Worm (Caenorhabditis elegans) whole organism, L4/young adult: ENCODE data around the gene R11E3.2.

ENCODE experiments used
- W03F9.2 ChIP-seq: fragments of 150-350 bp; optimal IDR thresholded peaks from 2 replicates; lab custom pipeline; 2014; ENCODE audit warnings: missing biosample characterization, missing genetic modification characterization
- dao-5 ChIP-seq: sonication (generic microtip); optimal IDR thresholded peaks from 2 replicates; lab custom pipeline; 2016; ENCODE audit warnings: missing genotype, missing genetic modification characterization, moderate library complexity, missing compliant biosample characterization
- him-1 ChIP-seq: sonication (generic microtip); optimal IDR thresholded peaks from 2 replicates; lab custom pipeline; 2016; ENCODE audit warnings: missing genotype, missing genetic modification reagents, missing genetic modification characterization, missing compliant biosample characterization

Gene R11E3.2

DNA sequence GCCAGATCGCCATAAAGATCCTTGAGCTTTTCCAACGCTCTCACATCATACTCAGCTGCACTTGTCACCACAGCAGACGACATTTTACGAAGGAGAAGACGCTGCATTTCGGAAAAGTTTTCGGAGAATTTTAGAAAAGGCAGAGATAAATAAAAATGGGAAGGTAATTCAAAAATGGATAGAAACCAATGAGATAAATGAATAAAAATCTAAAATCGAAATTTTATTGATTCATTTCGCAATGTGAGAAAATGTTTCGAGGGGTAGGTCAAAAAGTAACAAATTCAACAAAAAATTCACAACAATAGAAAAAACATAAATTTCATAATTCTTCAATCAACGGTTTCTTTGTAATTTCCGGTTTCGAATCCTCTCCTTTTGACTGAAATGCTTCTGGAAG, 34.6 kb downstream of the R11E3.2 start, which contains the start of gene dpf-5:
Gene dpf-5, minus strand, starts transcription at position 101 of the 400 bp plus-strand sequence.
- no peak for TF ChIP-seq W03F9.2 (tag; lab: Kevin White, UChicago)
- no peak for TF ChIP-seq him-1 (tag; lab: Kevin White, UChicago)
- no peak for TF ChIP-seq dao-5

DNA sequence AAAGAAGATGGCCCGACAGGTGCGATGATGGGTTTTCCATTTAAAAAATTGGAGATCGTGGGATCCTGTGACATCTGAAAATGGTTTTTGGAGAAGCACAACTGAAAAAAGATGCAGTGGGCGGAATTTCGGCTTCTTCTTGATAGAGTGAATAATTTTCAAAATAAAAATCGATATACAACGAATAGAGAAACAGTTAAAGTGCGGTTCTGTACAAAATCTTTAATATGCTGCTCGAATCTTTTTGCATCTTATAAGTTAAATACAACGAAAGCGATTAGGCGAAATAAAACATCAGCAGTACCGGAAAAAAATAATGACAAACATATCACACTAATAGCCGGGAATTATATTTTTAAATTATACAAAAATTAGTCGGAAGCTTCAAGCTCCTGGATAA, 35.3 kb downstream of the R11E3.2 start, which contains the start of gene H06H21.11:
Gene H06H21.11, minus strand, starts transcription at position 101 of the 400 bp plus-strand sequence.
- no peak for TF ChIP-seq him-1 (tag; lab: Kevin White, UChicago)
- TF ChIP-seq W03F9.2 (tag; lab: Kevin White, UChicago): no peak
- no peak for TF ChIP-seq dao-5

ce11 chrIV:4809397-4809796, 37.5 kb downstream of the R11E3.2 start, which contains the start of gene ubxn-6:
TSS of gene ubxn-6 (minus strand) at chrIV:4809497.
- TF ChIP-seq dao-5 (no peak), W03F9.2 (tag; lab: Kevin White, UChicago) (no peak), him-1 (tag; lab: Kevin White, UChicago) (no peak)

ce11 chrIV:4809813-4810212, 37.9 kb downstream of the R11E3.2 start, which contains the start of gene H06H21.37:
TSS of gene H06H21.37 (minus strand) at chrIV:4809974.
- TF ChIP-seq him-1 (tag; lab: Kevin White, UChicago) (no peak), dao-5 (no peak), W03F9.2 (tag; lab: Kevin White, UChicago) (no peak)

ce11 chrIV:4810377-4810984, 38.6 kb downstream of the R11E3.2 start, which contains the start of gene eif-1.A:
TSS of gene eif-1.A (plus strand) at chrIV:4810934.
- TF ChIP-seq W03F9.2 (tag; lab: Kevin White, UChicago) (peak; percentile 91), him-1 (tag; lab: Kevin White, UChicago) (no peak), dao-5 (no peak)

DNA sequence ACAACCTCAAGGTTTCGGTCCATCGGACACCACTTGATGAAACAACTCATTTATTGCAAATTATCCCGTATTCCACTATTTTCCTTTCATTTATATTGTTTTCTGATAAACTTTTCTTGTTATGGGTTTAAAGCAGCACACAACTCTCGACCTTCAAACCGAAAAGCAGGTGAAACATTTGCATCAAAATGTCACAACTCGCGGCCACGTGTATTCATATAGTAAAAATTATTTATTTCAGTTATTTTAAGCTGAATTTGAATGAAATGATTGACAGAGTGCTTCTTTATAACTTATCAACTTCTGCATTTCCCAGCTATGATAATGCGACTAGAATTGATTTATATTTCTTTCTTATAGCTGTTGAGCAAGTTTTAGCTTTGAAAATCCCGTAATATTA, 40.0 kb downstream of the R11E3.2 start, which contains the start of gene srw-95:
Gene srw-95, plus strand, starts transcription at position 213 of the 400 bp plus-strand sequence.
- no peak for TF ChIP-seq dao-5
- TF ChIP-seq him-1 (tag; lab: Kevin White, UChicago): no peak
- no peak for TF ChIP-seq W03F9.2 (tag; lab: Kevin White, UChicago)

- TF ChIP-seq dao-5 (no peak), W03F9.2 (tag; lab: Kevin White, UChicago) (no peak), him-1 (tag; lab: Kevin White, UChicago) (no peak)
Measured at ce11 chrIV:4814185-4814584, 42.3 kb downstream of the R11E3.2 start, which contains the start of gene srw-94. TSS of gene srw-94 (plus strand) at chrIV:4814485.

ce11 chrIV:4821054-4821453, 49.2 kb downstream of the R11E3.2 start, which contains the start of gene H06H21.8:
TSS of gene H06H21.8 (minus strand) at chrIV:4821131.
- no peak for TF ChIP-seq W03F9.2 (tag; lab: Kevin White, UChicago)
- TF ChIP-seq him-1 (tag; lab: Kevin White, UChicago): no peak
- no peak for TF ChIP-seq dao-5

DNA sequence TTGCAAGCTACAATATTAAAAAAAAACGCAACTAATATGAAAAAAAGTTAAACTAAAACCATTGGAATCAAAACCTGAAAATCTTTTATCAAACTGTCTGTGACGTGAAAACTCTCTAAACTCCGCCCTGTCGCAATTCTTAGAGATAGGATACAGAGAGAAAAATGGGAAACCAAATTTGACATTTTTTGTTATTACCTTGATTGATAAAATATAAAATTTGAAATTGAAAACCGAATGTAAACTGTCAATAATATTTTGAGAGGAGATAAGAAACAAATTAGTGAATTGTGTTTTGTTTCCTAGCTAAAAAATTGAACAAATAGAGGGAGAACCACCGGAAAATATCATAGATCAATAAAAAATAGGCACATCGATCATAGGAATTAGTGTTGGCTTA, 50.0 kb downstream of the R11E3.2 start:
- TF ChIP-seq dao-5: no peak
- TF ChIP-seq W03F9.2 (tag; lab: Kevin White, UChicago): no peak
- TF ChIP-seq him-1 (tag; lab: Kevin White, UChicago): no peak
